Worm (Caenorhabditis elegans) whole organism, late embryonic: ENCODE data around the gene pph-2.

Experiments
- F13H6.1 ChIP-seq: sonication (generic microtip); optimal IDR thresholded peaks from 2 replicates; lab custom pipeline; 2016; ENCODE audit warnings: missing genetic modification characterization, missing compliant biosample characterization
- che-1 ChIP-seq: sonication (generic microtip); optimal IDR thresholded peaks from 2 replicates; lab custom pipeline; 2016; ENCODE audit warnings: mild to moderate bottlenecking, missing genetic modification characterization, missing compliant biosample characterization
- elt-2 ChIP-seq: sonication (generic microtip); optimal IDR thresholded peaks from 2 replicates; lab custom pipeline; 2016; ENCODE audit warnings: missing genetic modification reagents, missing genetic modification characterization, missing compliant biosample characterization
- hlh-8 ChIP-seq: sonication (generic microtip); optimal IDR thresholded peaks from 2 replicates; lab custom pipeline; 2016; ENCODE audit warnings: missing genotype, missing genetic modification characterization, missing compliant biosample characterization
- nfya-1 ChIP-seq: sonication (generic microtip); optimal IDR thresholded peaks from 2 replicates; lab custom pipeline; 2017; ENCODE audit warnings: missing genetic modification characterization, mild to moderate bottlenecking, missing compliant biosample characterization, antibody characterized with exemption, moderate library complexity
- odd-2 ChIP-seq: sonication (generic microtip); optimal IDR thresholded peaks from 2 replicates; lab custom pipeline; 2017; ENCODE audit warnings: antibody characterized with exemption, mild to moderate bottlenecking, missing genetic modification characterization, missing compliant biosample characterization
- pha-4 ChIP-seq: fragments of 150-350 bp; optimal IDR thresholded peaks from 2 replicates; lab custom pipeline; 2018; ENCODE audit warnings: missing biosample characterization, missing genetic modification reagents, missing genetic modification characterization
- pqm-1 ChIP-seq: sonication (generic microtip); optimal IDR thresholded peaks from 2 replicates; lab custom pipeline; 2016; ENCODE audit warnings: missing genetic modification characterization, missing compliant biosample characterization

DNA sequence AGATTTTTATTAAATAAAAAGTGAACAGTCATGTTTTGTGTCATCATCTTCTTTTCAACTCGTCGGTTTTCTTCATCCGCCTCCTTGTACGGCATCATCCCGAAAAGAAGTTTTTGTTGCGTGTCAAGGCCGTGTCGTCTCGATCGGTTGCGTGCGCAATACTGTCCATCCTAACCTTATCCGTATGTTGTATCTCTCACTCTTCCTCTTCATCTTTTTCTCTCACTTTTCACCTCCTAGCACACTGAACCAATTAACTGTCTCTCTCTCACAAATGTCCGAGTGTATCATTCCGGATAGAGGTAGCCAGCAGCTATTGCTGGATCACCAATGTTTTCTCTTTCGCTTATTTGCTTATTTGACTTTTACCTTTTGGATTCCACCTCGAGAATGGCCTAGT is 5.9 kb upstream of the pph-2 start:
- TF ChIP-seq nfya-1 (tag; lab: Kevin White, UChicago) = no peak
- no peak for TF ChIP-seq odd-2 (tag; lab: Kevin White, UChicago)
- TF ChIP-seq pqm-1 (tag; lab: Kevin White, UChicago) = no peak
- no peak for TF ChIP-seq F13H6.1 (tag; lab: Kevin White, UChicago)
- TF ChIP-seq pha-4 (tag; lab: Kevin White, UChicago) = no peak
- no peak for TF ChIP-seq hlh-8 (tag; lab: Kevin White, UChicago)
- TF ChIP-seq che-1 (tag; lab: Kevin White, UChicago) = no peak
- TF ChIP-seq elt-2 = no peak
